Worm (Caenorhabditis elegans): Measurements from ENCODE around the gene cox-6B.

DNA sequence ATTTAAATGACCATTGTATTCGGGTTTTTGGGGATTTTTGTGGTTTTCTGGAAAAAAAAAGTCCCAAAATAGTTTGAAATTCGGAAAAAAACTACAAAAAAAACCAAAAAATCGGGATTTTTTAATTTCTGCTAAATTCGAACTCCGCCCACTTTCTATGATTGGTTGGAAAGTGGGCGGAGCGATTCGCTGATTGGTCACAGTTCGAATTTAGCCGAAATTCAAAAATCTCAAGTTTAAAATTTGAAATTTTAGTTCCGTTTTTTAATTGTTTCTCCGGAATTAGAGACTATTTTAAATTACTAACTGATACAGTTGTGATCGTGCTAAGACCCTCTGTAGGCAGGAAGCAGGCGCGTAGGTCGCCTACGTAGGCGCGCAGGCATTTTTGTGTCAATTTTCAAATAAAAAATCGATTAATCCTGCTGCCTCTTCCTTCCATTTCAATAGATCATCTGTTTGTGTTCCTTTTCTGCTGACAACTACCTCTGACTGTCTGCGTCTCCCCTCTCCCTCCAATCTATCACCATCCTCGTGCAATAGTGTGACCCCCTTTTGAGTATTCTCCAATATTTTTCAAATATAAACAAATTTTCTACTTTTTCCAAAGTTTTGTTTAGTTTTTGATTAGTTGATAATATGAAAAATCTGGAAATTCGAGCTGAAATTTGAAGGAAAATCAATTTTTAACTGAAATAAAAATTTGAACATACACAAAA, 116.9 kb downstream of the cox-6B start:
- no peak for TF ChIP-seq F13H6.1 (tag; optimal IDR thresholded peaks at IDR 0.05)
- no peak for TF ChIP-seq K02D7.2 (tag; optimal IDR thresholded peaks at IDR 0.05)
- no peak for TF ChIP-seq madf-2 (tag; optimal IDR thresholded peaks at IDR 0.05)
- TF ChIP-seq nfya-1 (tag; optimal IDR thresholded peaks at IDR 0.05), result peak; percentile 89
- TF ChIP-seq ama-1 (optimal IDR thresholded peaks at IDR 0.05), result no peak
- no peak for TF ChIP-seq unc-86 (tag; optimal IDR thresholded peaks at IDR 0.05)
- TF ChIP-seq unc-55 (GFP tag; optimal IDR thresholded peaks at IDR 0.05), result no peak
- no peak for TF ChIP-seq nhr-11 (tag; optimal IDR thresholded peaks at IDR 0.05)
